Worm (Caenorhabditis elegans) whole organism, L4 larva: Measurements from ENCODE around the gene gpx-4.

ENCODE experiments used
- D1046.2 ChIP-seq: fragments of 200-800 bp; sonication (Bioruptor generic); IDR thresholded peaks from 2 replicates; pipeline ENCODE4 v1.3.6; 2022; ENCODE audit warnings: missing genetic modification characterization, missing compliant biosample characterization
- F10B5.3 ChIP-seq: sonication (generic microtip); optimal IDR thresholded peaks from 2 replicates; lab custom pipeline; 2016; ENCODE audit warnings: mild to moderate bottlenecking, missing genetic modification characterization, missing compliant biosample characterization
- F44E2.7 ChIP-seq: fragments of 200-800 bp; sonication (Bioruptor generic); IDR thresholded peaks from 2 replicates; pipeline ENCODE4 v2.1.2; 2022; ENCODE audit warnings: missing genetic modification characterization, missing compliant biosample characterization
- T20F7.1 ChIP-seq: fragments of 200-800 bp; sonication (Bioruptor generic); optimal IDR thresholded peaks from 2 replicates; lab custom pipeline; 2018; ENCODE audit warnings: mild to moderate bottlenecking, missing genetic modification characterization, missing compliant biosample characterization
- Y48G9A.11 ChIP-seq: fragments of 200-800 bp; sonication (Bioruptor generic); IDR thresholded peaks from 2 replicates; pipeline ENCODE4 v1.3.6; 2022; ENCODE audit warnings: missing genetic modification reagents, missing genetic modification characterization, missing compliant biosample characterization
- ZK546.5 ChIP-seq, 2 experiments: sonication (generic microtip); optimal IDR thresholded peaks; 2 replicates each; lab custom pipeline; 2017; ENCODE audit warnings: missing biosample characterization in 2 of 2, missing genetic modification characterization in 2 of 2
- aly-2 ChIP-seq: sonication (generic microtip); optimal IDR thresholded peaks from 2 replicates; lab custom pipeline; 2018; ENCODE audit warnings: missing biosample characterization, missing genetic modification characterization
- arid-1 ChIP-seq: fragments of 200-800 bp; sonication (Bioruptor generic); conservative IDR thresholded peaks from 2 replicates; pipeline ENCODE4 v1.3.6; 2022; ENCODE audit warnings: missing genetic modification reagents, missing genetic modification characterization, missing compliant biosample characterization
- attf-4 ChIP-seq: sonication (generic microtip); optimal IDR thresholded peaks from 3 replicates; lab custom pipeline; 2017; ENCODE audit warnings: missing biosample characterization, missing genetic modification characterization
- ceh-28 ChIP-seq: fragments of 150-350 bp; optimal IDR thresholded peaks from 2 replicates; lab custom pipeline; 2014; ENCODE audit warnings: missing biosample characterization, missing genetic modification reagents, missing genetic modification characterization
- ceh-32 ChIP-seq: sonication (generic microtip); optimal IDR thresholded peaks from 2 replicates; lab custom pipeline; 2016; ENCODE audit warnings: mild to moderate bottlenecking, missing genetic modification characterization, missing compliant biosample characterization; ENCODE audit not compliant: poor library complexity
- ceh-82 ChIP-seq: sonication (generic microtip); optimal IDR thresholded peaks from 2 replicates; lab custom pipeline; 2017; ENCODE audit warnings: missing biosample characterization, missing genetic modification characterization
- ces-1 ChIP-seq: fragments of 150-350 bp; sonication (generic microtip); optimal IDR thresholded peaks from 4 replicates; lab custom pipeline; 2014; ENCODE audit warnings: missing biosample characterization, missing genetic modification reagents, missing genetic modification characterization
- daf-12 ChIP-seq: fragments of 150-350 bp; optimal IDR thresholded peaks from 2 replicates; lab custom pipeline; 2014; ENCODE audit warnings: missing biosample characterization, missing genetic modification reagents, missing genetic modification characterization
- daf-19 ChIP-seq: fragments of 200-800 bp; sonication (Bioruptor generic); conservative IDR thresholded peaks from 2 replicates; pipeline ENCODE4 v1.3.6; 2022; ENCODE audit warnings: missing genetic modification characterization, missing compliant biosample characterization
- dmd-6 ChIP-seq: fragments of 200-800 bp; sonication (Bioruptor generic); IDR thresholded peaks from 2 replicates; pipeline ENCODE4 v1.3.6; 2022; ENCODE audit warnings: missing genetic modification reagents, missing genetic modification characterization, missing compliant biosample characterization
- dmd-9 ChIP-seq: fragments of 200-800 bp; sonication (Bioruptor generic); IDR thresholded peaks from 2 replicates; pipeline ENCODE4 v1.3.6; 2022; ENCODE audit warnings: missing genetic modification reagents, missing genetic modification characterization, missing compliant biosample characterization
- dpl-1 ChIP-seq: fragments of 150-350 bp; optimal IDR thresholded peaks from 2 replicates; lab custom pipeline; 2014; ENCODE audit warnings: missing biosample characterization, missing genetic modification reagents, missing genetic modification characterization
- egl-27 ChIP-seq: sonication (generic microtip); optimal IDR thresholded peaks from 3 replicates; lab custom pipeline; 2017; ENCODE audit warnings: missing biosample characterization, missing genetic modification reagents, missing genetic modification characterization
- egl-43 ChIP-seq: fragments of 200-800 bp; sonication (Bioruptor generic); IDR thresholded peaks from 2 replicates; pipeline ENCODE4 v1.3.6; 2022; ENCODE audit warnings: missing genetic modification reagents, missing genetic modification characterization, missing compliant biosample characterization
- fos-1 ChIP-seq: fragments of 150-350 bp; optimal IDR thresholded peaks from 2 replicates; lab custom pipeline; 2014; ENCODE audit warnings: missing biosample characterization, missing genetic modification characterization
- gei-8 ChIP-seq: fragments of 200-800 bp; sonication (Bioruptor generic); optimal IDR thresholded peaks from 2 replicates; lab custom pipeline; 2018; ENCODE audit warnings: mild to moderate bottlenecking, missing genetic modification characterization, missing compliant biosample characterization
- hif-1 ChIP-seq, 2 experiments: sonication (generic microtip); optimal IDR thresholded peaks; 2 replicates each; lab custom pipeline; 2016 to 2017; ENCODE audit warnings: missing compliant biosample characterization in 2 of 2, missing genetic modification characterization in 2 of 2, missing genetic modification reagents in 2 of 2, missing genotype in 2 of 2, mild to moderate bottlenecking in 1 of 2
- hmg-1.1 ChIP-seq: fragments of 200-800 bp; sonication (Bioruptor generic); IDR thresholded peaks from 2 replicates; pipeline ENCODE4 v1.3.6; 2022; ENCODE audit warnings: missing genetic modification reagents, missing genetic modification characterization, missing compliant biosample characterization
- jun-1 ChIP-seq: fragments of 150-350 bp; optimal IDR thresholded peaks from 2 replicates; lab custom pipeline; 2014; ENCODE audit warnings: missing biosample characterization, missing genetic modification reagents, missing genetic modification characterization
- lin-13 ChIP-seq: fragments of 150-350 bp; optimal IDR thresholded peaks from 2 replicates; lab custom pipeline; 2014; ENCODE audit warnings: missing biosample characterization, missing genetic modification reagents, missing genetic modification characterization
- lin-15B ChIP-seq: fragments of 150-350 bp; sonication (generic microtip); optimal IDR thresholded peaks from 3 replicates; lab custom pipeline; 2014; ENCODE audit warnings: missing biosample characterization, missing genetic modification characterization
- lin-38 ChIP-seq: fragments of 200-800 bp; sonication (Bioruptor generic); IDR thresholded peaks from 2 replicates; pipeline ENCODE4 v1.3.6; 2022; ENCODE audit warnings: missing genetic modification reagents, missing genetic modification characterization, missing compliant biosample characterization
- lin-39 ChIP-seq: fragments of 150-350 bp; optimal IDR thresholded peaks from 2 replicates; lab custom pipeline; 2014; ENCODE audit warnings: missing biosample characterization, missing genetic modification reagents, missing genetic modification characterization
- lir-3 ChIP-seq: sonication (generic microtip); optimal IDR thresholded peaks from 2 replicates; lab custom pipeline; 2016; ENCODE audit warnings: mild to moderate bottlenecking, missing genetic modification characterization, missing compliant biosample characterization
- madf-5 ChIP-seq, 2 experiments: fragments of 200-800 bp; sonication (Bioruptor generic); IDR thresholded peaks; 2 replicates each; pipeline ENCODE4 v1.3.6; 2022; ENCODE audit warnings: missing compliant biosample characterization in 2 of 2, missing genetic modification characterization in 2 of 2
- mdl-1 ChIP-seq, 2 experiments: fragments of 150-350 bp in 1 of 2; sonication (generic microtip) in 1 of 2; optimal IDR thresholded peaks; 2 replicates each; lab custom pipeline; 2014 to 2017; ENCODE audit warnings: missing biosample characterization in 2 of 2, missing genetic modification characterization in 2 of 2
- mes-2 ChIP-seq: sonication (generic microtip); optimal IDR thresholded peaks from 2 replicates; lab custom pipeline; 2016; ENCODE audit warnings: missing genotype, mild to moderate bottlenecking, missing genetic modification characterization, missing compliant biosample characterization; ENCODE audit not compliant: poor library complexity, severe bottlenecking
- nhr-10 ChIP-seq: fragments of 150-350 bp; optimal IDR thresholded peaks from 2 replicates; lab custom pipeline; 2014; ENCODE audit warnings: missing biosample characterization, missing genetic modification characterization
- nhr-102 ChIP-seq: sonication (generic microtip); optimal IDR thresholded peaks from 2 replicates; lab custom pipeline; 2016; ENCODE audit warnings: mild to moderate bottlenecking, missing genetic modification characterization, moderate library complexity, missing compliant biosample characterization
- nhr-111 ChIP-seq: fragments of 200-800 bp; sonication (Bioruptor generic); optimal IDR thresholded peaks from 2 replicates; lab custom pipeline; 2018; ENCODE audit warnings: mild to moderate bottlenecking, missing genetic modification characterization, missing compliant biosample characterization
- nhr-28 ChIP-seq: fragments of 150-350 bp; optimal IDR thresholded peaks from 2 replicates; lab custom pipeline; 2014; ENCODE audit warnings: missing biosample characterization, missing genetic modification characterization
- nhr-6 ChIP-seq: fragments of 150-350 bp; optimal IDR thresholded peaks from 2 replicates; lab custom pipeline; 2014; ENCODE audit warnings: missing biosample characterization, missing genetic modification characterization
- nhr-76 ChIP-seq: fragments of 150-350 bp; optimal IDR thresholded peaks from 2 replicates; lab custom pipeline; 2014; ENCODE audit warnings: missing biosample characterization, missing genetic modification characterization
- nhr-77 ChIP-seq: fragments of 150-350 bp; optimal IDR thresholded peaks from 2 replicates; lab custom pipeline; 2014; ENCODE audit warnings: missing biosample characterization, missing genetic modification characterization
- php-3 ChIP-seq: fragments of 200-800 bp; sonication (Bioruptor generic); IDR thresholded peaks from 2 replicates; pipeline ENCODE4 v1.3.6; 2022; ENCODE audit warnings: missing genetic modification reagents, missing genetic modification characterization, missing compliant biosample characterization
- rbr-2 ChIP-seq: sonication (generic microtip); optimal IDR thresholded peaks from 2 replicates; lab custom pipeline; 2016; ENCODE audit warnings: missing genotype, missing genetic modification characterization, missing compliant biosample characterization
- saeg-2 ChIP-seq: fragments of 200-800 bp; sonication (Bioruptor generic); IDR thresholded peaks from 2 replicates; pipeline ENCODE4 v1.3.6; 2022; ENCODE audit warnings: missing genetic modification reagents, missing genetic modification characterization, missing compliant biosample characterization
- skn-1 ChIP-seq: fragments of 150-350 bp; optimal IDR thresholded peaks from 2 replicates; lab custom pipeline; 2014; ENCODE audit warnings: missing biosample characterization, missing genetic modification characterization
- snpc-1.2 ChIP-seq: fragments of 200-800 bp; sonication (Bioruptor generic); IDR thresholded peaks from 2 replicates; pipeline ENCODE4 v1.3.6; 2022; ENCODE audit warnings: missing genetic modification reagents, missing genetic modification characterization, missing compliant biosample characterization
- spr-1 ChIP-seq: sonication (generic microtip); optimal IDR thresholded peaks from 2 replicates; lab custom pipeline; 2016; ENCODE audit warnings: mild to moderate bottlenecking, missing genetic modification characterization, missing compliant biosample characterization
- unc-39 ChIP-seq: sonication (generic microtip); optimal IDR thresholded peaks from 2 replicates; lab custom pipeline; 2017; ENCODE audit warnings: missing biosample characterization, missing genetic modification characterization
- zfp-3 ChIP-seq: fragments of 200-800 bp; sonication (Bioruptor generic); conservative IDR thresholded peaks from 2 replicates; pipeline ENCODE4 v1.3.6; 2022; ENCODE audit warnings: missing genetic modification reagents, missing genetic modification characterization, missing compliant biosample characterization
- ztf-11 ChIP-seq: fragments of 150-350 bp; optimal IDR thresholded peaks from 2 replicates; lab custom pipeline; 2014; ENCODE audit warnings: missing biosample characterization, missing genetic modification characterization
- ztf-7 ChIP-seq: fragments of 150-350 bp; optimal IDR thresholded peaks from 2 replicates; lab custom pipeline; 2014; ENCODE audit warnings: missing biosample characterization, missing genetic modification characterization

gpx-4 gene

DNA sequence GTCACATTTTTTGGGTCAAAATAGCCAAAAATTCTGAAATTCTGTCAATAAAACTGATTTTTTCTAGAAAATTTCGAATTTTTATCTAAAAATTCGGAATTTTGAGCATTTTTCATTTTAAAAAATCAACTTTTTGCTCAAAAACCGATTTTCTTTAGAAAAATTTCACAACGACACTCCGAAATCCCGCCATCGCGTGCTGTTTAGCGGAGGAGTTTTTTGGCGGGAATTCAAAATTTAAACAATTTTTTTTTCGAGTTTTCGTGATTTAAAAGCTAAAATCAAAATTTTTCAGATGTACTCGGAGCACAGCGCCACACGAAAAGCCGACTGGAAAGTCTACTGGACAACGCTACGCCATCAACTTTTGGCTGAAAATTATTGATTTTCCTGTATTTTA, 2.9 kb upstream of the gpx-4 start:
- TF ChIP-seq Y48G9A.11 (GFP tag; lab: Robert Waterston, UW) (peak; percentile 94), T20F7.1 (GFP tag; lab: Kevin White, UChicago) (peak; percentile 57), lin-38 (0 out of 2 replicates have a peak, but pooled peaks have one; percentile 3), lin-15B (tag; lab: Kevin White, UChicago) (no peak), dpl-1 (GFP tag; lab: Kevin White, UChicago) (peak; percentile 45)

DNA sequence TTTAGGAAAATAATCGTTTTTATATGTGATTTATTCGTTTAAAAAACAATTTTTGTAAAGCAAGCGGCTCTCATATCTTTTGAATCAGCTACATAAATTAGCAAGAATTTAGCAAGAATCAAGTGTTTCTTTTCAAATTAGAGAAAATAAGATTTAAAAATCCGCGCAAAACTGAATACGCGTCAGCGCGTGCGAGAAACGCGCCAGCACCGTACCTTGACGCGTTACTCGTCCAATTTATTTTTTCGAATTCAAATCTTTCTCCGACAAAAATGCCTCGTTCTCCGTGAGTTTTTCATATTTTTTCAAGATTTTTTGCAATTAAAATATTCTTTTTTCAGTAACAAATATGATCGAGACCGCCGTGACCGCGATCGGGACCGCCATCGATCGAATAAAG, 1.5 kb upstream of the gpx-4 start, which contains the start of gene Y94H6A.3:
TSS of gene Y94H6A.3 (plus strand) at position 232 of the 400 bp plus-strand sequence.
- TF ChIP-seq mes-2 (tag; lab: Kevin White, UChicago) (peak; percentile 91), php-3 (GFP tag; lab: Robert Waterston, UW) (0 out of 2 replicates have a peak, but pooled peaks have one; percentile 43), snpc-1.2 (GFP tag; lab: Robert Waterston, UW) (peak; percentile 60; the same call in 1 of the 2 replicates), ZK546.5 (tag; optimal IDR thresholded peaks at IDR 0.05; lab: Kevin White, UChicago) (no peak), ceh-28 (tag; lab: Kevin White, UChicago) (no peak), ceh-82 (tag; lab: Kevin White, UChicago) (no peak), lin-13 (GFP tag; lab: Kevin White, UChicago) (peak; percentile 87), D1046.2 (no peak), mdl-1 (tag; optimal IDR thresholded peaks at IDR 0.05; lab: Kevin White, UChicago) (no peak), egl-43 (GFP tag; lab: Robert Waterston, UW) (no peak), madf-5 (GFP tag; IDR thresholded peaks at IDR 0.05; lab: Robert Waterston, UW) (no peak), ceh-32 (tag; lab: Kevin White, UChicago) (no peak), arid-1 (GFP tag; lab: Robert Waterston, UW) (0 out of 2 replicates have a peak, but pooled peaks have one; percentile 33), skn-1 (no peak), lin-39 (tag; lab: Kevin White, UChicago) (no peak), nhr-28 (peak; percentile 54), ztf-7 (peak; percentile 44), Y48G9A.11 (GFP tag; lab: Robert Waterston, UW) (peak; percentile 95), dmd-9 (GFP tag; lab: Robert Waterston, UW) (no peak), gei-8 (no peak), jun-1 (tag; lab: Kevin White, UChicago) (peak; percentile 80), nhr-111 (GFP tag; lab: Kevin White, UChicago) (no peak), nhr-10 (tag; lab: Kevin White, UChicago) (no peak), T20F7.1 (GFP tag; lab: Kevin White, UChicago) (peak; percentile 84), dmd-6 (peak; percentile 80), nhr-6 (tag; lab: Kevin White, UChicago) (peak; percentile 77), nhr-76 (tag; lab: Kevin White, UChicago) (no peak), hif-1 (tag; optimal IDR thresholded peaks at IDR 0.05; lab: Kevin White, UChicago) (peak in 1 of 2 experiments; percentile 66), lir-3 (tag; lab: Kevin White, UChicago) (no peak), hmg-1.1 (GFP tag; lab: Robert Waterston, UW) (peak; percentile 81), zfp-3 (GFP tag; lab: Robert Waterston, UW) (peak; percentile 78; the same call in 1 of the 2 replicates), F10B5.3 (peak; percentile 56), unc-39 (no peak), daf-19 (GFP tag; lab: Robert Waterston, UW) (no peak), F44E2.7 (GFP tag; lab: Robert Waterston, UW) (no peak), ces-1 (GFP tag; lab: Kevin White, UChicago) (no peak), attf-4 (tag; lab: Kevin White, UChicago) (no peak), ztf-11 (tag; lab: Kevin White, UChicago) (no peak), nhr-77 (tag; lab: Kevin White, UChicago) (peak; percentile 78), lin-15B (tag; lab: Kevin White, UChicago) (peak; percentile 55), fos-1 (tag; lab: Kevin White, UChicago) (no peak), rbr-2 (peak; percentile 79), spr-1 (peak; percentile 67), aly-2 (no peak), nhr-102 (tag; lab: Kevin White, UChicago) (peak; percentile 68), egl-27 (tag; lab: Kevin White, UChicago) (no peak), saeg-2 (GFP tag; lab: Robert Waterston, UW) (no peak), daf-12 (tag; lab: Kevin White, UChicago) (no peak)
